Fruit fly (Drosophila melanogaster): Measurements from ENCODE around the gene Top2.

- TF ChIP-seq h (GFP tag; optimal IDR thresholded peaks at IDR 0.05), result no peak
- TF ChIP-seq foxo (GFP tag; optimal IDR thresholded peaks at IDR 0.05), result no peak
- TF ChIP-seq Sp1 (GFP tag; optimal IDR thresholded peaks at IDR 0.05), result peak; percentile 43
- TF ChIP-seq psq (GFP tag; optimal IDR thresholded peaks at IDR 0.05), result no peak
- no peak for TF ChIP-seq Abd-B (GFP tag; optimal IDR thresholded peaks at IDR 0.05)
- TF ChIP-seq jim (GFP tag; optimal IDR thresholded peaks at IDR 0.05), result no peak
- TF ChIP-seq dmrt93B (GFP tag; optimal IDR thresholded peaks at IDR 0.05), result no peak
- TF ChIP-seq Jra (GFP tag; optimal IDR thresholded peaks at IDR 0.05), result peak; percentile 65
- TF ChIP-seq Hr78 (GFP tag; optimal IDR thresholded peaks at IDR 0.05), result no peak
- TF ChIP-seq dl (GFP tag; optimal IDR thresholded peaks at IDR 0.05; ENCODE audit: insufficient read depth in 1 of 2, partially characterized antibody in 2 of 2), result no peak
- TF ChIP-seq usp (GFP tag; optimal IDR thresholded peaks at IDR 0.05), result no peak
Observed at dm6 chr2L:19426330-19426781, 26.9 kb downstream of the Top2 start, which contains the start of gene Pax.

Data from whole organism, wandering third instar larva.